Fruit fly (Drosophila melanogaster) whole organism, pupa: Measurements from ENCODE around the gene pug.

Experiments
- CG10348 ChIP-seq: fragments of 200-800 bp; sonication (Bioruptor generic); IDR thresholded peaks from 2 replicates; pipeline ENCODE4 v1.3.6; 2022; ENCODE audit warnings: missing biosample characterization, missing genetic modification characterization
- CG13204 ChIP-seq: fragments of 200-800 bp; sonication (Bioruptor generic); optimal IDR thresholded peaks from 2 replicates; lab custom pipeline; 2018; ENCODE audit warnings: missing biosample characterization, mild to moderate bottlenecking, missing genetic modification characterization, moderate library complexity
- CG15710 ChIP-seq: fragments of 200-800 bp; sonication (Bioruptor generic); optimal IDR thresholded peaks from 2 replicates; lab custom pipeline; 2018; ENCODE audit warnings: missing biosample characterization, mild to moderate bottlenecking, missing genetic modification characterization, moderate library complexity
- CG17806 ChIP-seq: fragments of 200-800 bp; sonication (Bioruptor generic); optimal IDR thresholded peaks from 2 replicates; lab custom pipeline; 2018; ENCODE audit warnings: missing biosample characterization, mild to moderate bottlenecking, missing genetic modification characterization, moderate library complexity
- CG32121 ChIP-seq: fragments of 200-800 bp; sonication (Bioruptor generic); IDR thresholded peaks from 2 replicates; pipeline ENCODE4 v1.3.6; 2022; ENCODE audit warnings: missing biosample characterization, missing genetic modification characterization
- CG8301 ChIP-seq: fragments of 200-800 bp; sonication (Bioruptor generic); optimal IDR thresholded peaks from 2 replicates; lab custom pipeline; 2018; ENCODE audit warnings: missing biosample characterization, mild to moderate bottlenecking, missing genetic modification characterization
- CG9948 ChIP-seq: fragments of 200-800 bp; sonication (Bioruptor generic); optimal IDR thresholded peaks from 2 replicates; lab custom pipeline; 2018; ENCODE audit warnings: missing biosample characterization, mild to moderate bottlenecking, missing genetic modification characterization, moderate library complexity
- D1 ChIP-seq: fragments of 200-800 bp; sonication (Bioruptor generic); optimal IDR thresholded peaks from 2 replicates; lab custom pipeline; 2018; ENCODE audit warnings: missing biosample characterization, mild to moderate bottlenecking, missing genetic modification characterization, moderate library complexity
- EcR ChIP-seq: fragments of 200-800 bp; sonication (Bioruptor generic); optimal IDR thresholded peaks from 3 replicates; lab custom pipeline; 2019; ENCODE audit warnings: missing biosample characterization, missing genetic modification characterization, mild to moderate bottlenecking, moderate library complexity, missing genetic modification reagents
- Ets98B ChIP-seq: fragments of 200-800 bp; sonication (Bioruptor generic); IDR thresholded peaks from 2 replicates; pipeline ENCODE4 v1.3.6; 2022; ENCODE audit warnings: missing biosample characterization, missing genetic modification characterization
- Pif1B ChIP-seq: fragments of 200-800 bp; sonication (Bioruptor generic); optimal IDR thresholded peaks from 3 replicates; lab custom pipeline; 2016; ENCODE audit warnings: missing biosample characterization, missing genetic modification characterization
- Snoo ChIP-seq: fragments of 200-800 bp; sonication (Bioruptor generic); optimal IDR thresholded peaks from 3 replicates; lab custom pipeline; 2017; ENCODE audit warnings: missing biosample characterization, mild to moderate bottlenecking, missing genetic modification characterization, inconsistent platforms
- fd96Ca ChIP-seq: fragments of 200-800 bp; sonication (Bioruptor generic); IDR thresholded peaks from 3 replicates; pipeline ENCODE4 v1.3.6; 2022; ENCODE audit warnings: missing biosample characterization, missing genetic modification characterization
- gl ChIP-seq: fragments of 200-800 bp; sonication (Bioruptor generic); optimal IDR thresholded peaks from 2 replicates; lab custom pipeline; 2018; ENCODE audit warnings: missing biosample characterization, mild to moderate bottlenecking, missing genetic modification characterization

DNA sequence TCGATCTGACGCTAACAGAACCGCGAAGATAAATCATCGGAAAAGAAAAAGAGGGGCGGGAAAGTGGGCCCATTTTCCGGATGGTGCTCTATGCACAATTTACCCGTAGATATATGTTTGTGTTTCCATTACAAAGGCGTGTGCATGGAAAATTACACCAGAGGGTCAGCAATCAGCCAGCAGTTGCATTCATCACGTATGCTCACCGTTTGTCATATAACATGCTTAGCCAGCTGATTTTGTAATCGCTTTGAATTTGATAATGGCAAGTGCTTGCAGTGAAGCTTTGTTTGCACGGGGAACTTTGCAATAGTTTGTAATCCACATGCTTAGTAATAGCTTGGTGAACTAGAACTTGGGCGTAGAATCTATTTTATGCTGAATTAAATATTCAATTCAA, 16.4 kb upstream of the pug start:
- TF ChIP-seq CG17806 (tag; lab: Kevin White, UChicago), result no peak
- TF ChIP-seq CG9948 (tag; lab: Kevin White, UChicago), result no peak
- no peak for TF ChIP-seq CG15710
- no peak for TF ChIP-seq Ets98B (GFP tag; lab: Robert Waterston, UW)
- TF ChIP-seq EcR (GFP tag; lab: Kevin White, UChicago), result no peak
- TF ChIP-seq CG32121, result no peak
- no peak for TF ChIP-seq CG10348
- no peak for TF ChIP-seq CG13204 (GFP tag; lab: Kevin White, UChicago)
- no peak for TF ChIP-seq gl
- TF ChIP-seq Pif1B (GFP tag; lab: Kevin White, UChicago), result no peak
- TF ChIP-seq D1 (tag; lab: Kevin White, UChicago), result no peak
- TF ChIP-seq fd96Ca (GFP tag; lab: Robert Waterston, UW), result no peak
- no peak for TF ChIP-seq CG8301 (tag; lab: Kevin White, UChicago)
- no peak for TF ChIP-seq Snoo
